Fruit fly (Drosophila melanogaster): ENCODE results near the gene Six4.

DNA sequence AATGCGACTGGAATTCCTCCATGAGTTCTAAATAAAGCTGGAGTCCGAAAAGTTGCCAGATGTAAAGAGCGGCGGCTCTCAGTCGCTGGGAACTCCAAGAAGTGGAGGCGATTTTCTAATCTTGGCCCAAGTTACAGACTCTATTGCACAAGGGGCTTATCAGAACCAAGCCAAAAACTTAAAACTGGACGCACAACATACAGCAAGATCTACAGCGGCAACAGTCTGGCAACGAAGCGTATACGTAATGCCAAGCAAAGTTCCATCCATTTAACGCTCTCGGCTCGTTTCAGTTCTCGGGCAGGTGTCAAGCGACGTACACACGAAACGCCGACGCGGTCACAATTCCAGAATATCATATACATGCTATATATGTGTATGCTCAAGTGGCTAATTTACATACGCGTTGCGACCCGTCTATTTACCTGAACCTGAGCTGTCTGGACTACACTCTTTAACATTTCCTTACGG, 45.3 kb upstream of the Six4 start:
- TF ChIP-seq CG33017 (tag; optimal IDR thresholded peaks at IDR 0.05) = no peak
- no peak for TF ChIP-seq ovo (GFP tag; optimal IDR thresholded peaks at IDR 0.05)
- TF ChIP-seq Clk (GFP tag; optimal IDR thresholded peaks at IDR 0.05) = no peak
- TF ChIP-seq CG11617 (GFP tag; optimal IDR thresholded peaks at IDR 0.05) = no peak
- TF ChIP-seq Mnt (GFP tag; optimal IDR thresholded peaks at IDR 0.05) = peak; percentile 15
- TF ChIP-seq CG14711 (tag; optimal IDR thresholded peaks at IDR 0.05) = no peak

Measured in whole organism, adult.